Worm (Caenorhabditis elegans) whole organism, L2 larva: ENCODE measurements around the gene let-23.

ENCODE experiments used
- C34F6.9 ChIP-seq: fragments of 150-350 bp; optimal IDR thresholded peaks from 2 replicates; lab custom pipeline; 2014; ENCODE audit warnings: missing biosample characterization, missing genetic modification characterization
- F13H6.1 ChIP-seq: sonication (generic microtip); optimal IDR thresholded peaks from 2 replicates; lab custom pipeline; 2016; ENCODE audit warnings: missing genetic modification characterization, missing compliant biosample characterization
- R02D3.7 ChIP-seq: fragments of 150-350 bp; optimal IDR thresholded peaks from 2 replicates; lab custom pipeline; 2014; ENCODE audit warnings: missing biosample characterization, missing genetic modification characterization
- dmd-4 ChIP-seq: sonication (generic microtip); optimal IDR thresholded peaks from 2 replicates; lab custom pipeline; 2017; ENCODE audit warnings: missing biosample characterization, missing genetic modification characterization
- egl-27 ChIP-seq: sonication (generic microtip); optimal IDR thresholded peaks from 3 replicates; lab custom pipeline; 2017; ENCODE audit warnings: missing biosample characterization, missing genetic modification reagents, missing genetic modification characterization
- elt-1 ChIP-seq: fragments of 150-350 bp; optimal IDR thresholded peaks from 2 replicates; lab custom pipeline; 2014; ENCODE audit warnings: missing biosample characterization, missing genetic modification characterization
- lin-11 ChIP-seq: fragments of 150-350 bp; sonication (generic microtip); optimal IDR thresholded peaks from 2 replicates; lab custom pipeline; 2014; ENCODE audit warnings: missing biosample characterization, missing genetic modification characterization, inconsistent platforms, mixed read lengths
- lin-39 ChIP-seq: fragments of 150-350 bp; optimal IDR thresholded peaks from 2 replicates; lab custom pipeline; 2014; ENCODE audit warnings: missing biosample characterization, missing genetic modification reagents, missing genetic modification characterization
- mdl-1 ChIP-seq, 2 experiments: fragments of 150-350 bp in 1 of 2; sonication (generic microtip) in 1 of 2; optimal IDR thresholded peaks; 2 replicates each; lab custom pipeline; 2017; ENCODE audit warnings: missing biosample characterization in 2 of 2, missing genetic modification characterization in 2 of 2
- nhr-237 ChIP-seq: fragments of 150-350 bp; optimal IDR thresholded peaks from 2 replicates; lab custom pipeline; 2014; ENCODE audit warnings: missing biosample characterization, missing genetic modification characterization
- nhr-6 ChIP-seq: fragments of 150-350 bp; optimal IDR thresholded peaks from 2 replicates; lab custom pipeline; 2014; ENCODE audit warnings: missing biosample characterization, missing genetic modification characterization
- zag-1 ChIP-seq: fragments of 150-350 bp; optimal IDR thresholded peaks from 2 replicates; lab custom pipeline; 2014; ENCODE audit warnings: missing biosample characterization, missing genetic modification characterization
- ztf-11 ChIP-seq: sonication (generic microtip); optimal IDR thresholded peaks from 2 replicates; lab custom pipeline; 2017; ENCODE audit warnings: missing biosample characterization, missing genetic modification characterization
- ztf-4 ChIP-seq: fragments of 150-350 bp; optimal IDR thresholded peaks from 2 replicates; lab custom pipeline; 2014; ENCODE audit warnings: missing biosample characterization, missing genetic modification characterization

ce11 chrII:9190513-9191099 lies 6.7 kb upstream of the let-23 start:
- TF ChIP-seq R02D3.7 (tag; lab: Kevin White, UChicago) (no peak), lin-39 (tag; lab: Kevin White, UChicago) (no peak), mdl-1 (tag; optimal IDR thresholded peaks at IDR 0.05; lab: Kevin White, UChicago) (no peak), F13H6.1 (no peak), dmd-4 (tag; lab: Kevin White, UChicago) (no peak), lin-11 (tag; lab: Kevin White, UChicago) (no peak), nhr-6 (tag; lab: Kevin White, UChicago) (no peak), ztf-11 (tag; lab: Kevin White, UChicago) (no peak), C34F6.9 (no peak), zag-1 (tag; lab: Kevin White, UChicago) (no peak), egl-27 (tag; lab: Kevin White, UChicago) (no peak), elt-1 (no peak), ztf-4 (no peak), nhr-237 (no peak)
